Fruit fly (Drosophila melanogaster): ENCODE data around the gene CG42523.

The CG42523 gene

DNA sequence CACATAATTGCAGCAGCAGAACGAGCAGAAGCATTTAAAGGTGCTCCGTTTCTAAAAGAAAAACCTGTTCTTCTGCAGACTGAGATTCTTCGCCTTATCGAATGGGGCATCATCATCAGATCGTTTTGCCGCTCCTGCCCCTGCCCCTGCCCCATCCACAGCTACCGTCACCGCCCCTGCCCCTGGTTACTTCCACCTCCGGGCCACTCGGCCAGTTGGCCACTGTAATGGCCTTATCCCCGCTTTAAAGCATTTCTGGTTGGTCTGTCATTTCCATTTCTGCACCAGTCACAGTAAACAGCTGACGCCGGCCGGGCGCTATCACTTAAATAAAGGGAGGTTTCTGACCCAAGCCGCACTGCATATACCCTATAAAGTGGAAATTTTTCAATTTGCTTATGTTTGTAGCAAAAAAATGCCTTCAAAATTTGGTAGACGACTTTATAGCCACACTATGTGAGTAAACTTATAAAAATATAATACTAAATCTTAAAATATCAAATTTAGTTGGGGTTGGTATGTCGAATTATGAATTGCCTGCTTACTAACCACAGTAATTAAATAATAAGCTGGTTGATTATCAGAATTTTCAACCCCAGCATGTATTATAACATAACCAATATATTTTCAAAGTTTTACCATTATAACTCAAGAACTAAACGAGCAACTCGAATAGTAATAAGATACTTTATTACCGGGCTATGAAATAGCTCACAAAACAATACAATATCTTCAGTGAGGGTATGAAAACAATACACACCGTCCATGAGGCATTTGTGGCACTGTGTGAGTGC, 48.2 kb downstream of the CG42523 start (continued):
- TF ChIP-seq gem (tag; optimal IDR thresholded peaks at IDR 0.05) (peak; percentile 85), CG1647 (GFP tag; optimal IDR thresholded peaks at IDR 0.05) (peak; percentile 32), grau (tag; optimal IDR thresholded peaks at IDR 0.05) (peak; percentile 78), prd (optimal IDR thresholded peaks at IDR 0.05) (no peak), prd (GFP tag; IDR thresholded peaks at IDR 0.05) (no peak; the same call in 2 of the 3 replicates), Camta (GFP tag; optimal IDR thresholded peaks at IDR 0.05) (no peak), ttk (GFP tag; IDR thresholded peaks at IDR 0.05) (peak; percentile 61), CG7963 (GFP tag; IDR thresholded peaks at IDR 0.05; ENCODE audit: partially characterized antibody) (no peak), Mad (GFP tag; optimal IDR thresholded peaks at IDR 0.05) (peak; percentile 28), emc (GFP tag; optimal IDR thresholded peaks at IDR 0.05) (no peak), CG9727 (GFP tag; optimal IDR thresholded peaks at IDR 0.05) (peak; percentile 86), CG14441 (GFP tag; IDR thresholded peaks at IDR 0.05) (no peak), CG32772 (GFP tag; IDR thresholded peaks at IDR 0.05) (0 out of 2 replicates have a peak, but pooled peaks have one; percentile 9), croc (GFP tag; conservative IDR thresholded peaks at IDR 0.05) (0 out of 3 replicates have a peak, but pooled peaks have one; percentile 20), CG3281 (GFP tag; optimal IDR thresholded peaks at IDR 0.05) (peak; percentile 83), CG17802 (tag; optimal IDR thresholded peaks at IDR 0.05) (no peak), ems (GFP tag; optimal IDR thresholded peaks at IDR 0.05) (no peak), sim (GFP tag; IDR thresholded peaks at IDR 0.05) (no peak), CG17385 (GFP tag; optimal IDR thresholded peaks at IDR 0.05) (peak; percentile 64), GATAe (GFP tag; conservative IDR thresholded peaks at IDR 0.05) (no peak), usp (GFP tag; optimal IDR thresholded peaks at IDR 0.05) (no peak), Myb (GFP tag; optimal IDR thresholded peaks at IDR 0.05) (no peak), CG33557 (GFP tag; optimal IDR thresholded peaks at IDR 0.05) (peak; percentile 65), ro (GFP tag; IDR thresholded peaks at IDR 0.05) (no peak), CG10321 (GFP tag; IDR thresholded peaks at IDR 0.05) (no peak), CG12769 (tag; optimal IDR thresholded peaks at IDR 0.05) (peak; percentile 21), Gug (GFP tag; IDR thresholded peaks at IDR 0.05) (no peak), tin (GFP tag; optimal IDR thresholded peaks at IDR 0.05) (peak; percentile 58), D (optimal IDR thresholded peaks at IDR 0.05) (no peak), D (GFP tag; optimal IDR thresholded peaks at IDR 0.05) (peak; percentile 59), CG2889 (GFP tag; IDR thresholded peaks at IDR 0.05) (no peak), wek (GFP tag; optimal IDR thresholded peaks at IDR 0.05) (no peak), CG11456 (GFP tag; IDR thresholded peaks at IDR 0.05) (0 out of 3 replicates have a peak, but pooled peaks have one; percentile 58), Xrp1 (GFP tag; IDR thresholded peaks at IDR 0.05) (peak; percentile 30; the same call in 1 of the 2 replicates), cwo (GFP tag; optimal IDR thresholded peaks at IDR 0.05) (no peak), Dip2 (GFP tag; IDR thresholded peaks at IDR 0.05) (no peak), mirr (GFP tag; optimal IDR thresholded peaks at IDR 0.05) (no peak), CG5953 (GFP tag; IDR thresholded peaks at IDR 0.05) (no peak), pho (GFP tag; optimal IDR thresholded peaks at IDR 0.05) (peak; percentile 52), zen2 (GFP tag; IDR thresholded peaks at IDR 0.05; ENCODE audit: partially characterized antibody) (no peak), HLH4C (GFP tag; IDR thresholded peaks at IDR 0.05; ENCODE audit: partially characterized antibody) (no peak), E2f1 (GFP tag; IDR thresholded peaks at IDR 0.05) (no peak), CG1792 (GFP tag; optimal IDR thresholded peaks at IDR 0.05) (no peak), Med (GFP tag) (peak; percentile 51), repo (GFP tag; optimal IDR thresholded peaks at IDR 0.05) (no peak), dati (GFP tag; IDR thresholded peaks at IDR 0.05) (no peak), Jarid2 (GFP tag; optimal IDR thresholded peaks at IDR 0.05) (peak; percentile 25), so (GFP tag; IDR thresholded peaks at IDR 0.05) (no peak), ato (GFP tag; IDR thresholded peaks at IDR 0.05; ENCODE audit: partially characterized antibody) (no peak), CG4820 (GFP tag; optimal IDR thresholded peaks at IDR 0.05) (peak; percentile 51), CG6272 (GFP tag; IDR thresholded peaks at IDR 0.05) (no peak)

All from whole organism, embryonic.